Worm (Caenorhabditis elegans) whole organism, L3 larva: ENCODE results near the gene C45B11.8.

Experiments used
- aly-2 ChIP-seq: fragments of 150-350 bp; optimal IDR thresholded peaks from 2 replicates; lab custom pipeline; 2014; ENCODE audit warnings: missing biosample characterization, missing genetic modification characterization
- ama-1 ChIP-seq: fragments of 150-350 bp; optimal IDR thresholded peaks from 2 replicates; lab custom pipeline; 2018
- ceh-28 ChIP-seq: fragments of 150-350 bp; optimal IDR thresholded peaks from 2 replicates; lab custom pipeline; 2014; ENCODE audit warnings: missing biosample characterization, missing genetic modification reagents, missing genetic modification characterization
- ceh-9 ChIP-seq: sonication (generic microtip); optimal IDR thresholded peaks from 2 replicates; lab custom pipeline; 2018; ENCODE audit warnings: missing biosample characterization, missing genetic modification characterization
- egl-27 ChIP-seq: sonication (generic microtip); optimal IDR thresholded peaks from 4 replicates; lab custom pipeline; 2017; ENCODE audit warnings: missing biosample characterization, missing genetic modification reagents, missing genetic modification characterization
- elt-1 ChIP-seq: fragments of 150-350 bp; optimal IDR thresholded peaks from 2 replicates; lab custom pipeline; 2014; ENCODE audit warnings: missing biosample characterization, missing genetic modification characterization
- elt-2 ChIP-seq: sonication (generic microtip); optimal IDR thresholded peaks from 2 replicates; lab custom pipeline; 2016; ENCODE audit warnings: missing genetic modification reagents, mild to moderate bottlenecking, missing genetic modification characterization, missing compliant biosample characterization
- elt-3 ChIP-seq, 3 experiments: fragments of 150-350 bp in 1 of 3; sonication (generic microtip) in 2 of 3; optimal IDR thresholded peaks; 2 replicates in 2 of 3; 4 replicates in 1 of 3; lab custom pipeline; 2014 to 2017; ENCODE audit warnings: missing biosample characterization in 3 of 3, missing genetic modification characterization in 3 of 3
- eor-1 ChIP-seq, 2 experiments: fragments of 150-350 bp; optimal IDR thresholded peaks; 2 replicates each; lab custom pipeline; 2014 to 2018; ENCODE audit warnings: missing biosample characterization in 2 of 2, missing genetic modification characterization in 2 of 2
- fkh-2 ChIP-seq: fragments of 150-350 bp; optimal IDR thresholded peaks from 2 replicates; lab custom pipeline; 2014; ENCODE audit warnings: missing biosample characterization, missing genetic modification reagents, missing genetic modification characterization
- fos-1 ChIP-seq: fragments of 150-350 bp; optimal IDR thresholded peaks from 2 replicates; lab custom pipeline; 2014; ENCODE audit warnings: missing biosample characterization, missing genetic modification characterization
- hmg-11 ChIP-seq: sonication (generic microtip); optimal IDR thresholded peaks from 2 replicates; lab custom pipeline; 2016; ENCODE audit warnings: missing genetic modification characterization, missing compliant biosample characterization
- jun-1 ChIP-seq: fragments of 150-350 bp; optimal IDR thresholded peaks from 2 replicates; lab custom pipeline; 2014; ENCODE audit warnings: missing biosample characterization, missing genetic modification reagents, missing genetic modification characterization
- lin-15B ChIP-seq: fragments of 150-350 bp; optimal IDR thresholded peaks from 2 replicates; lab custom pipeline; 2014; ENCODE audit warnings: missing biosample characterization, missing genetic modification characterization
- lin-39 ChIP-seq: fragments of 150-350 bp; optimal IDR thresholded peaks from 2 replicates; lab custom pipeline; 2018; ENCODE audit warnings: missing biosample characterization, missing genetic modification reagents, missing genetic modification characterization
- mdl-1 ChIP-seq: fragments of 150-350 bp; optimal IDR thresholded peaks from 2 replicates; lab custom pipeline; 2014; ENCODE audit warnings: missing biosample characterization, missing genetic modification characterization
- nfya-1 ChIP-seq: sonication (generic microtip); optimal IDR thresholded peaks from 2 replicates; lab custom pipeline; 2017; ENCODE audit warnings: missing genetic modification characterization, mild to moderate bottlenecking, missing compliant biosample characterization, antibody characterized with exemption, moderate library complexity; ENCODE audit not compliant: insufficient read depth
- nhr-11 ChIP-seq: fragments of 150-350 bp; optimal IDR thresholded peaks from 2 replicates; lab custom pipeline; 2014; ENCODE audit warnings: missing biosample characterization, missing genetic modification characterization
- nhr-12 ChIP-seq: fragments of 150-350 bp; optimal IDR thresholded peaks from 2 replicates; lab custom pipeline; 2014; ENCODE audit warnings: missing biosample characterization, missing genetic modification characterization
- nhr-23 ChIP-seq: fragments of 150-350 bp; optimal IDR thresholded peaks from 2 replicates; lab custom pipeline; 2014; ENCODE audit warnings: missing biosample characterization, missing genetic modification reagents, missing genetic modification characterization
- nhr-28 ChIP-seq: fragments of 150-350 bp; optimal IDR thresholded peaks from 2 replicates; lab custom pipeline; 2014; ENCODE audit warnings: missing biosample characterization, missing genetic modification characterization
- nhr-76 ChIP-seq: fragments of 150-350 bp; sonication (generic microtip); optimal IDR thresholded peaks from 5 replicates; lab custom pipeline; 2014; ENCODE audit warnings: missing biosample characterization, missing genetic modification characterization
- nhr-77 ChIP-seq: fragments of 150-350 bp; optimal IDR thresholded peaks from 2 replicates; lab custom pipeline; 2014; ENCODE audit warnings: missing biosample characterization, missing genetic modification characterization
- pha-4 ChIP-seq: fragments of 150-350 bp; optimal IDR thresholded peaks from 2 replicates; lab custom pipeline; 2014; ENCODE audit warnings: missing biosample characterization, missing genetic modification reagents, missing genetic modification characterization
- pqm-1 ChIP-seq: fragments of 150-350 bp; optimal IDR thresholded peaks from 2 replicates; lab custom pipeline; 2017; ENCODE audit warnings: missing biosample characterization, missing genetic modification characterization, inconsistent platforms
- sea-2 ChIP-seq: fragments of 150-350 bp; sonication (generic microtip); optimal IDR thresholded peaks from 4 replicates; lab custom pipeline; 2014; ENCODE audit warnings: missing biosample characterization, missing genetic modification reagents, missing genetic modification characterization
- skn-1 ChIP-seq: fragments of 150-350 bp; optimal IDR thresholded peaks from 2 replicates; lab custom pipeline; 2014; ENCODE audit warnings: missing biosample characterization, missing genetic modification characterization
- snpc-4 ChIP-seq: fragments of 150-350 bp; optimal IDR thresholded peaks from 2 replicates; lab custom pipeline; 2014; ENCODE audit warnings: missing biosample characterization, missing genetic modification characterization
- tbx-2 ChIP-seq: sonication (generic microtip); optimal IDR thresholded peaks from 2 replicates; lab custom pipeline; 2016; ENCODE audit warnings: mild to moderate bottlenecking, missing genetic modification characterization, missing compliant biosample characterization
- unc-62 ChIP-seq: fragments of 150-350 bp; sonication (generic microtip); optimal IDR thresholded peaks from 4 replicates; lab custom pipeline; 2014; ENCODE audit warnings: missing biosample characterization, missing genetic modification reagents, missing genetic modification characterization
- ztf-11 ChIP-seq: fragments of 150-350 bp; optimal IDR thresholded peaks from 2 replicates; lab custom pipeline; 2014; ENCODE audit warnings: missing biosample characterization, missing genetic modification characterization

The C45B11.8 gene

DNA sequence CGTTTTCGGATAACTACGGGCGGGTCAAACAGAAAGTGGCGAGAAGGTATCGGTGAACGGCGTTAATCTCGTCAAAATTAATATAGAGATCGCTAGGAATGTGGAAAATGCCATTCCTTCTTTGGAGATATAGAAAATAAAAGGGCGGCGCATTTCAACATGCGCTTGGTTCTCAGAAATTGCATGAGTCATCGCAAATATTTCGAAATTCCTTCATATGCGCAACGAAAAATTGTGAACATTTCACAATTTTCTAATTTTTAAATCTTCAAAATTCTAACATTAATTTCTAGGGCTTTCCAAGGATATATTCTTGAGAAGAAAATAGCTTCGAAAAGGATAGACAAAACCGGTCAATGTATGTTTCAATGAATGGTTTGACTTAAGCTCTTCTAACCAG, 38.3 kb downstream of the C45B11.8 start:
- no peak for TF ChIP-seq elt-2
- TF ChIP-seq ztf-11 (tag; lab: Kevin White, UChicago), result no peak

DNA sequence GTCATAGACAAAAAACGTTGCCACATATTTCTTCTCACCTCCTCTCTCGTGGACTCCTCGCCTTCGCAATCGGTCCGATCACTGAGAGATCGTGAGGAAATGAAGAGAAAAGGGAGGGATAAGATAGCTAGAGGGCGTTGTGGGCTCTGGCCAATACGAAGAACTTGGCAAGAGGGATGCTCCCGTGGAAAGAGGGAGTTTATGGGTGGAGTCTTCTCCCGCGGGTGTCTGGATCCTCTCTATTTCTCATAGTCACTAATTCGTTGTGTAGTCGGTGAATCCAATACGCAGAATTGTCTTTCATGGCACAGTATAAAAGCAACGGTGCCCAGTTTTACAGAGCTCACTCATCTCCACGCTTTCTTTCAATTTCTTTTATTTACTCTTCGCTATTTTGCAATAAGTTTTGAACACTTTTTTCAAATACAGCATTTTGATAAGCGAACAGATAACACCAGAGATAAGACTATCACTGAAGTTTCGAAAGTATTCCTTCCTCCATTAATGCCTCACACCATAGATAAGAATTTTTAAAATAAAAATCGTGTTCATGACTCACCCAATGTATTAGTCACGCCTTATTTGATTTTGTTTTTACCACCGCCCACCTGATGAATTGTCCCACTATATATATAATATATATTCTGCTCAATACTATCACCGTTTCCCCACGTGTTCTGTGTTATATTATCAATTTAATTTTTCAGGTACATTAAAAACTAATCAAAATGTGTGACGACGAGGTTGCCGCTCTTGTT, 40.0 kb downstream of the C45B11.8 start, which contains the start of gene act-1:
Gene act-1 (plus strand): TSS at position 708 of the 758 bp plus-strand sequence.
- TF ChIP-seq nhr-23 (tag; lab: Kevin White, UChicago) (no peak), fos-1 (tag; lab: Kevin White, UChicago) (peak; percentile 32), ceh-28 (tag; lab: Kevin White, UChicago) (no peak), skn-1 (tag; lab: Kevin White, UChicago) (no peak), pqm-1 (peak; percentile 78), egl-27 (tag; lab: Kevin White, UChicago) (no peak), unc-62 (GFP tag; lab: Kevin White, UChicago) (no peak), nhr-28 (no peak), nfya-1 (peak; percentile 80), lin-15B (tag; lab: Kevin White, UChicago) (no peak), ama-1 (peak; percentile 6), elt-1 (tag; lab: Kevin White, UChicago) (no peak), hmg-11 (tag; lab: Kevin White, UChicago) (peak; percentile 31), aly-2 (tag; lab: Kevin White, UChicago) (no peak), elt-2 (peak; percentile 89), jun-1 (peak; percentile 40), pha-4 (tag; lab: Kevin White, UChicago) (peak; percentile 44), nhr-11 (tag; lab: Kevin White, UChicago) (peak; percentile 65)

DNA sequence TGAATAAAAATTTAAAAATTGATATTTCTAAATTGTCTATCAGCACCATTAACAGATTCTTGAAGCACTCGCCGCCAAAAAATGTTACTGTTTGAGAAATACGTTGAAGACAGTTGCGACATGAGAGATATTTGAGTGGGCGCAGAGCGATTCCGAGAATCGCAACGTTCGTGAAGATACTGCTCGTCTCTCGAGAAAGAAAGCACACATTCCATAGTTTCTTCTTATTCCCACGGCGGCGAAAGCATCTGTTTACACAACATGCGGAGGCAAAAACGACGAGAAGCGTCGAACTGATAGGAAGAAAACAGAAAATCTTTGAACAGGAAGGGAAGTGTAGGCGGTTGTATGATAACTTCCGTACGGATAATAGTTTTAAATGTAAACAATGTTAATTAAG, 41.9 kb downstream of the C45B11.8 start:
- no peak for TF ChIP-seq sea-2
- TF ChIP-seq ama-1, result peak; percentile 75
- no peak for TF ChIP-seq fos-1 (tag; lab: Kevin White, UChicago)
- TF ChIP-seq snpc-4, result no peak
- TF ChIP-seq nfya-1, result peak; percentile 12
- TF ChIP-seq ceh-28 (tag; lab: Kevin White, UChicago), result peak; percentile 1
- TF ChIP-seq nhr-11 (tag; lab: Kevin White, UChicago), result peak; percentile 90
- TF ChIP-seq ceh-9 (tag; lab: Kevin White, UChicago), result no peak
- peak; percentile 17 for TF ChIP-seq tbx-2 (tag; lab: Kevin White, UChicago)
- TF ChIP-seq lin-15B (tag; lab: Kevin White, UChicago), result peak; percentile 7
- peak; percentile 36 for TF ChIP-seq pha-4 (tag; lab: Kevin White, UChicago)
- no peak for TF ChIP-seq unc-62 (GFP tag; lab: Kevin White, UChicago)

DNA sequence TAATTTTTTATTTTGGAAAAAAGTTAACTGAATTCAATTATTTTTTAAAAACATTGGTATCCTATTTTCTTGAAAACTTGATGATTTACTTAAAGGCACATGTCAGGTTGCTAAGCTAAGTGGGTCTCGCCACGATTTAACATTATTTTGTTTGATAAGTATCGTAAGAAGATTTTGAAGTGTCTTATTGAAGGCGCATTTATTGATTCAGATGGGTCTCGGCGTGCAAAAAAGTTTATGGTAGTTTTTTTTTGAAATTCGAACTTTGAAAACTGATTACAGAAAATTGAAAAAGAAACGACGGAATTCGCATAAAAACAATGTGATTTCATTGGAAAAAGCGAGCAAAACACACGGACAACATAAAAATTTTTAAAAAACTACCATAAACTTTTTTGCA, 42.4 kb downstream of the C45B11.8 start:
- TF ChIP-seq sea-2 (no peak), eor-1 (tag; optimal IDR thresholded peaks at IDR 0.05; lab: Kevin White, UChicago) (no peak)
- TF ChIP-seq, all 47 proteins: peak for 0

DNA sequence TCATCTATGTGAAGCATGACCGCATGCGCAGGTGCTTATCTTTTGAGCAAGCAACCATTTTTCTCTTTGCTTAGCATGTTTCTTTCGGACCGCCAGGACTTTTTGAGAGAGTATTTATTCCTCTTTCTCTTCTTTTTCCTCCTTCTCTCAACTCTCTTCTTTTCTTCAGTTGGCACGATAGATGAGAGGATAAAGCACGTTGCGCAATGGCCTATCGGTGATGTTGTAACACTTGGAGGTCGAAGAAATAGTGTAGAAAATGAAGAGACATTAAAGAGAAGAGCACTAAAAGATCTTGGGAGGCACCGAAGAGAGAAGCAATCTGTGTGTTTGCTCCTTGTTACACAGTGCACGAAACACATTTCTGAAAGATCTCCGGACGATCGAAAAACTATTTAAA, 43.1 kb downstream of the C45B11.8 start:
- peak; percentile 73 for TF ChIP-seq nfya-1
- no peak for TF ChIP-seq nhr-76
- TF ChIP-seq nhr-77, result no peak
- TF ChIP-seq nhr-12, result no peak
- peak; percentile 71 for TF ChIP-seq lin-39 (tag; lab: Kevin White, UChicago)
- peak; percentile 57 for TF ChIP-seq mdl-1 (tag; lab: Kevin White, UChicago)
- TF ChIP-seq hmg-11 (tag; lab: Kevin White, UChicago), result peak; percentile 21

DNA sequence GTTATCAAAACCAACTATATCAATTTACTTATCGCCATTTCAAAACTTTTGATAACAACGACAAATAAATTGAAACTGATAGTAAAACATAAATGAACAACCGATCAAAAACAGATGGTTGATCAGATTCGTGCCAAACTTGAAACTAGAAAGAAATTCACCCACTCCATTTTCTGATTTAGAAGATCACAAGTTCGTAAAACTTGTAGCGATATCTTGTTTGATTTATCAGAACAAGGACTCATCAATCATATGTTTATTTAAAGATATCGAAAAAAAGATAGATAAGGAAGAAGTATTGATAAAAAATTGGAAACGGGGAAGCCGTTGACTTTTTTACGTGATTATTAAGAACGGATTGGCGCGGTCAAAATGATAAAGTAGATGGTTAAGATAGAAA, 46.5 kb downstream of the C45B11.8 start:
- TF ChIP-seq elt-2 (peak; percentile 85), pqm-1 (peak; percentile 35), fkh-2 (tag; lab: Kevin White, UChicago) (no peak), elt-3 (tag; optimal IDR thresholded peaks at IDR 0.05; lab: Kevin White, UChicago) (no peak), jun-1 (no peak)
